Worm (Caenorhabditis elegans): ENCODE measurements around the gene gcn-2.
A peak's percentile ranks its signal among the peaks of the same experiment; 100 is the strongest.
"Not testable (repeated sequence)": the region's sequence is repeated elsewhere in the genome, so short reads cannot be mapped to it uniquely, and the experiment has no call there.

gcn-2 gene

ce11 chrII:13082403-13082802 lies 1.6 kb upstream of the gcn-2 start, which contains the start of gene Y81G3A.6:
TSS of gene Y81G3A.6 (minus strand) at chrII:13082503.
- not testable (repeated sequence) for TF ChIP-seq nhr-48 (tag; optimal IDR thresholded peaks at IDR 0.05); arid-1 (GFP tag; conservative IDR thresholded peaks at IDR 0.05); lin-13 (GFP tag; optimal IDR thresholded peaks at IDR 0.05)

- TF ChIP-seq skn-1 (tag; optimal IDR thresholded peaks at IDR 0.05) (no peak), rbr-2 (tag; optimal IDR thresholded peaks at IDR 0.05) (no peak), aha-1 (tag) (peak; percentile 92), unc-62 (GFP tag; optimal IDR thresholded peaks at IDR 0.05 in 1 of 2) (peak in 1 of 2 experiments; percentile 80), unc-62 (tag; optimal IDR thresholded peaks at IDR 0.05) (no peak)
These were observed 2.0 kb downstream of the gcn-2 start for ce11 chrII:13085951-13086350.

ce11 chrII:13091123-13091522 lies 7.2 kb downstream of the gcn-2 start, which contains the start of gene Y81G3A.4:
TSS of gene Y81G3A.4 (plus strand) at chrII:13091423.
- no peak for TF ChIP-seq ceh-82 (tag; optimal IDR thresholded peaks at IDR 0.05)
- peak; percentile 21 for TF ChIP-seq aha-1 (tag)
- TF ChIP-seq nhr-28 (tag; optimal IDR thresholded peaks at IDR 0.05): peak; percentile 13

ce11 chrII:13091857-13092256 lies 7.9 kb downstream of the gcn-2 start:
- TF ChIP-seq pqm-1 (tag; optimal IDR thresholded peaks at IDR 0.05) (no peak), unc-62 (GFP tag; optimal IDR thresholded peaks at IDR 0.05 in 1 of 2) (peak in 1 of 2 experiments; percentile 4), unc-62 (tag; optimal IDR thresholded peaks at IDR 0.05) (no peak)

- 0 out of 2 replicates have a peak, but pooled peaks have one; percentile 27 for TF ChIP-seq egl-43 (GFP tag; IDR thresholded peaks at IDR 0.05)
- TF ChIP-seq set-16 (GFP tag; IDR thresholded peaks at IDR 0.05): peak; percentile 88
- TF ChIP-seq ztf-11 (tag; optimal IDR thresholded peaks at IDR 0.05): no peak
These were observed 12.4 kb downstream of the gcn-2 start for ce11 chrII:13096345-13096744.

- no peak for TF ChIP-seq madf-5 (GFP tag; IDR thresholded peaks at IDR 0.05)
- no peak for TF ChIP-seq F49E8.2 (tag; optimal IDR thresholded peaks at IDR 0.05; ENCODE audit: borderline replicate concordance)
- TF ChIP-seq zip-2 (tag; optimal IDR thresholded peaks at IDR 0.05): no peak
- peak in 1 of 2 experiments; percentile 35 for TF ChIP-seq unc-62 (GFP tag; optimal IDR thresholded peaks at IDR 0.05 in 1 of 2)
- no peak for TF ChIP-seq unc-62 (tag; optimal IDR thresholded peaks at IDR 0.05)
These were observed 14.2 kb downstream of the gcn-2 start, which contains the start of gene col-86 for ce11 chrII:13098175-13098574. TSS of gene col-86 (minus strand) at chrII:13098275.

ce11 chrII:13107719-13108118 lies 23.8 kb downstream of the gcn-2 start, which contains the start of gene pqn-32:
TSS of gene pqn-32 (plus strand) at chrII:13108019.
- TF ChIP-seq snpc-4 (tag; optimal IDR thresholded peaks at IDR 0.05) (no peak), egl-43 (GFP tag; IDR thresholded peaks at IDR 0.05) (0 out of 2 replicates have a peak, but pooled peaks have one; percentile 15)

- TF ChIP-seq spr-3 (GFP tag; optimal IDR thresholded peaks at IDR 0.05) (no peak), dmd-6 (GFP tag; IDR thresholded peaks at IDR 0.05) (no peak), nhr-111 (GFP tag; optimal IDR thresholded peaks at IDR 0.05) (no peak), lin-1 (GFP tag; IDR thresholded peaks at IDR 0.05) (no peak), pha-4 (GFP tag; IDR thresholded peaks at IDR 0.05) (no peak), pha-4 (tag; optimal IDR thresholded peaks at IDR 0.05) (no peak), dpl-1 (GFP tag; optimal IDR thresholded peaks at IDR 0.05) (no peak), unc-62 (GFP tag; optimal IDR thresholded peaks at IDR 0.05 in 1 of 2) (peak in 1 of 2 experiments; percentile 89), unc-62 (tag; optimal IDR thresholded peaks at IDR 0.05) (no peak)
These were observed 32.7 kb downstream of the gcn-2 start, which contains the start of gene rict-1 for ce11 chrII:13116710-13117109. TSS of gene rict-1 (minus strand) at chrII:13116810.

- TF ChIP-seq nhr-77 (tag; optimal IDR thresholded peaks at IDR 0.05) (no peak), fkh-10 (GFP tag; optimal IDR thresholded peaks at IDR 0.05) (peak; percentile 2), dmd-8 (GFP tag; IDR thresholded peaks at IDR 0.05) (no peak), skn-1 (tag; optimal IDR thresholded peaks at IDR 0.05) (no peak), nhr-28 (tag; optimal IDR thresholded peaks at IDR 0.05) (no peak), nhr-41 (GFP tag; IDR thresholded peaks at IDR 0.05) (no peak), snpc-1.2 (GFP tag; IDR thresholded peaks at IDR 0.05) (no peak), hmg-1.1 (GFP tag; IDR thresholded peaks at IDR 0.05) (no peak), egl-27 (tag; optimal IDR thresholded peaks at IDR 0.05) (no peak), nhr-6 (tag; optimal IDR thresholded peaks at IDR 0.05) (no peak), lin-39 (tag; optimal IDR thresholded peaks at IDR 0.05) (no peak), F44E2.7 (GFP tag; IDR thresholded peaks at IDR 0.05) (no peak), Y5F2A.4 (GFP tag; optimal IDR thresholded peaks at IDR 0.05) (no peak), dmd-6 (GFP tag; IDR thresholded peaks at IDR 0.05) (peak; percentile 62), hlh-30 (tag; optimal IDR thresholded peaks at IDR 0.05; ENCODE audit: insufficient read depth) (no peak)
These were observed 33.2 kb downstream of the gcn-2 start, which contains the start of gene gfm-1 for ce11 chrII:13117135-13117534. TSS of gene gfm-1 (plus strand) at chrII:13117483.

Measured in whole organism, L4 larva.